Worm (Caenorhabditis elegans): ENCODE data around the gene comt-2.

DNA sequence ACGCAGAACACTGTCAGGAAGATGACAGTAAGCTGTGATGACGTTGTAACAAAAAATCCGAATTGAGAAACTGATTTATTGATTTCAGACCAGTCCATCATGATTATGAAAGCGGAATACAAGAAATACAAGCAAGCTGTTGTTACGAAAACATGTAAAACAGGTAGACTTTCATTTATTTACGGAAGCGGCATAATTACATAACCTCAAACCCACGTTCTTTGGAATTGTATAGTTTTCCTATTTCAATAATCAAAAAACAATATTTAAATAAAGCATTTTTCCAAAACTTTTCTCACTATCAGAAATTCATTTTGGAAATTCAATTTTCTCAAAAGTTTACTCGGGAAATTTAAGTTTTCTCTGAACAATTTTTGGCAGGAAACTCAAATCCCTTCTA lies 35.6 kb downstream of the comt-2 start, which contains the start of gene str-15:
- no peak for TF ChIP-seq flt-1 (GFP tag; IDR thresholded peaks at IDR 0.05)
- TF ChIP-seq tab-1 (GFP tag; IDR thresholded peaks at IDR 0.05): no peak

Measured in whole organism, midembryonic.